Worm (Caenorhabditis elegans) whole organism, mixed stage, embryonic: Measurements from ENCODE around the gene mrpl-35.

Source experiments
- ceh-43 ChIP-seq: fragments of 200-800 bp; sonication (Bioruptor generic); optimal IDR thresholded peaks from 2 replicates; lab custom pipeline; 2018; ENCODE audit warnings: mild to moderate bottlenecking, missing genetic modification characterization, moderate library complexity, missing compliant biosample characterization
- nhr-237 ChIP-seq: fragments of 150-350 bp; optimal IDR thresholded peaks from 2 replicates; lab custom pipeline; 2014; ENCODE audit warnings: missing biosample characterization, missing genetic modification characterization

ce11 chrIII:3470973-3471372 is 39.1 kb upstream of the mrpl-35 start:
- no peak for TF ChIP-seq ceh-43 (GFP tag; lab: Kevin White, UChicago)
- TF ChIP-seq nhr-237: no peak
